Fruit fly (Drosophila melanogaster): Measurements from ENCODE around the gene CG15525.

The CG15525 gene

DNA sequence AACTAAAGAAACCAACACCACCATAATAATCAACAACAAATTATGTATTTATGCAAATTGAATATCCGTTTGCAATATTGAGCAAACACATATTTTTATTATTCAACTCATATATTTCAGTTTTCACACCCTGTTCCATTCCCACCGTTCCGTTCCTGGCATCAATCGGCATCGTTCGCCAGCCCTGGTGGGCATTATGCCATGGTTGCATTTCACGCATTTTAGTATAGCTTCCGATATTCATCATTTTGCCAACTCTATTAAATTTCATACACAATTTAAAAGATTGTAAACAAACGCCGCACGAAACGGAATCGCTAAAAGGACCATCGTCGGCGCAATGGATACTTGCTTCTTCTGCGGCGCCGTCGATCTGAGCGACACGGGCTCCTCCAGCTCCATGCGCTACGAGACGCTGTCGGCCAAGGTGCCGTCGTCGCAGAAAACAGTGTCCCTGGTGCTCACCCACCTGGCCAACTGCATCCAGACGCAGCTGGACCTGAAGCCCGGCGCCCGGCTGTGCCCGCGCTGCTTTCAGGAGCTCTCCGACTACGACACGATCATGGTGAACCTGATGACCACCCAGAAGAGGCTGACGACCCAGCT, 45.8 kb upstream of the CG15525 start, which contains the start of gene Sry-delta (continued):
- TF ChIP-seq Fer3 (tag; optimal IDR thresholded peaks at IDR 0.05), result peak; percentile 75
- TF ChIP-seq prd (optimal IDR thresholded peaks at IDR 0.05), result no peak
- TF ChIP-seq prd (GFP tag; IDR thresholded peaks at IDR 0.05), result peak; percentile 83
- TF ChIP-seq sd (tag; optimal IDR thresholded peaks at IDR 0.05), result no peak
- peak; percentile 58; the same call in 1 of the 2 replicates for TF ChIP-seq CG4404 (GFP tag; IDR thresholded peaks at IDR 0.05)
- TF ChIP-seq CG4617 (GFP tag; optimal IDR thresholded peaks at IDR 0.05; ENCODE audit: borderline replicate concordance), result peak; percentile 98
- peak; percentile 68; the same call in 1 of the 2 replicates for TF ChIP-seq Xrp1 (GFP tag; IDR thresholded peaks at IDR 0.05)
- peak; percentile 72 for TF ChIP-seq CG8290 (GFP tag; optimal IDR thresholded peaks at IDR 0.05)
- peak in 1 of 2 experiments; percentile 37 for TF ChIP-seq CG8290 (tag; optimal IDR thresholded peaks at IDR 0.05)
- peak; percentile 71 for TF ChIP-seq Sin3A (optimal IDR thresholded peaks at IDR 0.05)
- TF ChIP-seq CG9609 (GFP tag; optimal IDR thresholded peaks at IDR 0.05), result peak; percentile 85
- peak; percentile 97 for TF ChIP-seq CG30020 (tag; optimal IDR thresholded peaks at IDR 0.05)
- TF ChIP-seq CG9727 (GFP tag; optimal IDR thresholded peaks at IDR 0.05), result peak; percentile 78
- TF ChIP-seq CG1603 (tag; optimal IDR thresholded peaks at IDR 0.05), result peak; percentile 99
- peak; percentile 62; the same call in 1 of the 2 replicates for TF ChIP-seq lmd (GFP tag; IDR thresholded peaks at IDR 0.05)
- no peak for TF ChIP-seq odd (GFP tag; optimal IDR thresholded peaks at IDR 0.05)
- TF ChIP-seq Usf (GFP tag; optimal IDR thresholded peaks at IDR 0.05), result no peak
- TF ChIP-seq Myb (GFP tag; optimal IDR thresholded peaks at IDR 0.05), result peak; percentile 70
- no peak for TF ChIP-seq grn (GFP tag; optimal IDR thresholded peaks at IDR 0.05)
- 0 out of 3 replicates have a peak, but pooled peaks have one; percentile 28 for TF ChIP-seq CG11560 (tag; IDR thresholded peaks at IDR 0.05)
- peak; percentile 61; the same call in 1 of the 2 replicates for TF ChIP-seq sens-2 (GFP tag; IDR thresholded peaks at IDR 0.05)
- TF ChIP-seq tx (GFP tag; optimal IDR thresholded peaks at IDR 0.05), result peak; percentile 83
- peak; percentile 67 for TF ChIP-seq E2f1 (GFP tag; IDR thresholded peaks at IDR 0.05)
- TF ChIP-seq CG15601 (tag; optimal IDR thresholded peaks at IDR 0.05), result peak; percentile 78
- no peak for TF ChIP-seq Vsx1 (GFP tag; optimal IDR thresholded peaks at IDR 0.05)
- peak; percentile 90 for TF ChIP-seq HLH54F (GFP tag; optimal IDR thresholded peaks at IDR 0.05)
- TF ChIP-seq CG4360 (GFP tag; IDR thresholded peaks at IDR 0.05), result no peak
- peak; percentile 69 for TF ChIP-seq CG3995 (GFP tag; optimal IDR thresholded peaks at IDR 0.05)
- 0 out of 2 replicates have a peak, but pooled peaks have one; percentile 8 for TF ChIP-seq gsb (GFP tag; IDR thresholded peaks at IDR 0.05)
- no peak for TF ChIP-seq CG11093 (GFP tag; IDR thresholded peaks at IDR 0.05)
- peak; percentile 16 for TF ChIP-seq CG30431 (GFP tag; optimal IDR thresholded peaks at IDR 0.05)
- peak; percentile 93 for TF ChIP-seq stwl (tag; optimal IDR thresholded peaks at IDR 0.05)
- peak; percentile 71 for TF ChIP-seq hbn (GFP tag; IDR thresholded peaks at IDR 0.05; ENCODE audit: partially characterized antibody)
- peak; percentile 95 for TF ChIP-seq CHES-1-like (GFP tag; optimal IDR thresholded peaks at IDR 0.05)
- TF ChIP-seq wek (GFP tag; optimal IDR thresholded peaks at IDR 0.05), result peak; percentile 23
- peak; percentile 55; the same call in 1 of the 2 replicates for TF ChIP-seq Adf1 (GFP tag; IDR thresholded peaks at IDR 0.05)
- TF ChIP-seq tgo (GFP tag; IDR thresholded peaks at IDR 0.05), result peak; percentile 75
- TF ChIP-seq dmrt99B (tag; optimal IDR thresholded peaks at IDR 0.05), result no peak
- no peak for TF ChIP-seq bcd (GFP tag; optimal IDR thresholded peaks at IDR 0.05)
- peak; percentile 83 for TF ChIP-seq trem (tag; optimal IDR thresholded peaks at IDR 0.05)
- TF ChIP-seq Atf6 (GFP tag; IDR thresholded peaks at IDR 0.05), result peak; percentile 80
- TF ChIP-seq Dfd (GFP tag; optimal IDR thresholded peaks at IDR 0.05), result no peak
- TF ChIP-seq trh (GFP tag; optimal IDR thresholded peaks at IDR 0.05), result peak; percentile 75
- peak; percentile 69 for TF ChIP-seq CG3847 (GFP tag; IDR thresholded peaks at IDR 0.05)
- TF ChIP-seq salm (tag; optimal IDR thresholded peaks at IDR 0.05), result peak; percentile 44
- TF ChIP-seq pum (GFP tag; optimal IDR thresholded peaks at IDR 0.05), result peak; percentile 86
- peak; percentile 36; the same call in 1 of the 3 replicates for TF ChIP-seq CG11695 (GFP tag; IDR thresholded peaks at IDR 0.05)
- TF ChIP-seq CG5245 (GFP tag; optimal IDR thresholded peaks at IDR 0.05), result peak; percentile 75
- no peak for TF ChIP-seq ATbp (GFP tag; optimal IDR thresholded peaks at IDR 0.05)
- peak; percentile 52 for TF ChIP-seq gfzf (GFP tag; optimal IDR thresholded peaks at IDR 0.05)
- TF ChIP-seq CG12299 (tag; optimal IDR thresholded peaks at IDR 0.05), result peak; percentile 32
